Worm (Caenorhabditis elegans) whole organism, L2 larva: ENCODE data around the gene F09A5.2.

Source experiments
- elt-1 ChIP-seq: fragments of 150-350 bp; optimal IDR thresholded peaks from 2 replicates; lab custom pipeline; 2014; ENCODE audit warnings: missing biosample characterization, missing genetic modification characterization
- lin-39 ChIP-seq: fragments of 150-350 bp; optimal IDR thresholded peaks from 2 replicates; lab custom pipeline; 2014; ENCODE audit warnings: missing biosample characterization, missing genetic modification reagents, missing genetic modification characterization
- unc-62 ChIP-seq: fragments of 150-350 bp; optimal IDR thresholded peaks from 2 replicates; lab custom pipeline; 2014; ENCODE audit warnings: missing biosample characterization, missing genetic modification reagents, missing genetic modification characterization

DNA sequence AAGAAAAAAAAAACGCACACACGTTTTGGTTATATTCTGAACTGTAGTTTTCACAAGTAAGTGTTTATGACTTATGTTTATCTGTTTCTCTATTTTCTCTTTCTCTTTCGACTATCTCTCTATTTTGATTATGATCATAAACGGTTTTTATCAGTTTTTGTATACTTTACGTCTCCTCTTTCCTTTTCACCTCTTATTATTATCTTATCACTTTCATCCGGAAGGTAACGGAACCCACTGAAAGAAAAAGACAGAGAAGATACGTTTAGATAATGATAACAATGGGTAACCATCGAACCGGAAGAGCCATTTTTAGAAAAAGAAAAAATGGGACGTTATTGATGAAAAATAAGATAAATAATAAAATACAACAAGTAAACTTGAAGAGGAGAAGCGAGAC, 30.8 kb downstream of the F09A5.2 start:
- TF ChIP-seq elt-1 (tag; lab: Kevin White, UChicago): no peak
- no peak for TF ChIP-seq lin-39 (tag; lab: Kevin White, UChicago)
- TF ChIP-seq unc-62 (GFP tag; lab: Kevin White, UChicago): no peak
